Worm (Caenorhabditis elegans) whole organism, young adult: ENCODE data around the gene F01E11.3.

Source experiments
- B0261.1 ChIP-seq: sonication (generic microtip); optimal IDR thresholded peaks from 2 replicates; lab custom pipeline; 2016; ENCODE audit warnings: mild to moderate bottlenecking, missing genetic modification characterization, moderate library complexity, missing compliant biosample characterization
- aptf-2 ChIP-seq: fragments of 200-800 bp; sonication (Bioruptor generic); conservative IDR thresholded peaks from 2 replicates; pipeline ENCODE4 v1.3.6; 2022; ENCODE audit warnings: missing genetic modification reagents, missing genetic modification characterization, missing compliant biosample characterization
- cebp-1 ChIP-seq, 2 experiments: fragments of 200-800 bp in 1 of 2; sonication (Bioruptor generic) in 1 of 2; sonication (generic microtip) in 1 of 2; IDR thresholded peaks in 1 of 2; optimal IDR thresholded peaks in 1 of 2; 2 replicates each; pipeline versions ENCODE4 v1.3.6 to Lab custom; 2017 to 2022; ENCODE audit warnings: missing compliant biosample characterization in 2 of 2, missing genetic modification characterization in 2 of 2, mild to moderate bottlenecking in 1 of 2, missing genetic modification reagents in 1 of 2, moderate library complexity in 1 of 2
- ceh-58 ChIP-seq: fragments of 200-800 bp; sonication (Bioruptor generic); IDR thresholded peaks from 2 replicates; pipeline ENCODE4 v1.3.6; 2022; ENCODE audit warnings: missing genetic modification characterization, missing compliant biosample characterization
- dpl-1 ChIP-seq: fragments of 150-350 bp; optimal IDR thresholded peaks from 2 replicates; lab custom pipeline; 2014; ENCODE audit warnings: missing biosample characterization, missing genetic modification reagents, missing genetic modification characterization
- egl-18 ChIP-seq: fragments of 200-800 bp; sonication (Bioruptor generic); IDR thresholded peaks from 2 replicates; pipeline ENCODE4 v1.3.6; 2022; ENCODE audit warnings: missing genetic modification reagents, missing genetic modification characterization, missing compliant biosample characterization
- ekl-4 ChIP-seq: fragments of 200-800 bp; sonication (Bioruptor generic); IDR thresholded peaks from 2 replicates; pipeline ENCODE4 v1.3.6; 2022; ENCODE audit warnings: missing genetic modification reagents, missing genetic modification characterization, missing compliant biosample characterization
- hlh-26 ChIP-seq: fragments of 200-800 bp; sonication (Bioruptor generic); conservative IDR thresholded peaks from 2 replicates; pipeline ENCODE4 v1.3.6; 2022; ENCODE audit warnings: missing genetic modification reagents, missing genetic modification characterization, missing compliant biosample characterization
- nfya-1 ChIP-seq: sonication (generic microtip); optimal IDR thresholded peaks from 2 replicates; lab custom pipeline; 2017; ENCODE audit warnings: antibody characterized with exemption, missing compliant biosample characterization, missing genetic modification characterization, borderline replicate concordance; ENCODE audit not compliant: insufficient read depth
- pha-4 ChIP-seq: fragments of 150-350 bp; sonication (generic microtip); optimal IDR thresholded peaks from 2 replicates; lab custom pipeline; 2014; ENCODE audit warnings: missing biosample characterization, missing genetic modification reagents, missing genetic modification characterization
- sea-2 ChIP-seq: fragments of 200-800 bp; sonication (Bioruptor generic); IDR thresholded peaks from 2 replicates; pipeline ENCODE4 v1.3.6; 2022; ENCODE audit warnings: missing genetic modification characterization, missing compliant biosample characterization
- snpc-4 ChIP-seq, 5 experiments: fragments of 150-350 bp in 1 of 5; sonication (generic microtip) in 4 of 5; optimal IDR thresholded peaks; 2 replicates each; lab custom pipeline; 2014 to 2018; ENCODE audit warnings: missing genetic modification characterization in 5 of 5, missing biosample characterization in 3 of 5, antibody characterized with exemption in 2 of 5, mild to moderate bottlenecking in 2 of 5, missing compliant biosample characterization in 2 of 5, missing genotype in 2 of 5, moderate library complexity in 2 of 5, missing genetic modification reagents in 1 of 5
- unc-62 ChIP-seq: fragments of 150-350 bp; optimal IDR thresholded peaks from 2 replicates; lab custom pipeline; 2014; ENCODE audit warnings: missing biosample characterization, missing genetic modification reagents, missing genetic modification characterization
- ztf-3 ChIP-seq: fragments of 200-800 bp; sonication (Bioruptor generic); optimal IDR thresholded peaks from 2 replicates; lab custom pipeline; 2018; ENCODE audit warnings: mild to moderate bottlenecking, missing genetic modification characterization, missing compliant biosample characterization

- TF ChIP-seq unc-62 (GFP tag; lab: Kevin White, UChicago) = no peak
- no peak for TF ChIP-seq egl-18 (GFP tag; lab: Robert Waterston, UW)
- no peak for TF ChIP-seq hlh-26 (GFP tag; lab: Robert Waterston, UW)
- TF ChIP-seq aptf-2 (GFP tag; lab: Robert Waterston, UW) = no peak
- TF ChIP-seq ceh-58 (GFP tag; lab: Robert Waterston, UW) = no peak
- no peak for TF ChIP-seq dpl-1 (GFP tag; lab: Kevin White, UChicago)
- TF ChIP-seq sea-2 (GFP tag; lab: Robert Waterston, UW) = no peak
- TF ChIP-seq ztf-3 = no peak
- TF ChIP-seq nfya-1 (tag; lab: Kevin White, UChicago) = no peak
- no peak for TF ChIP-seq B0261.1
- no peak for TF ChIP-seq ekl-4 (GFP tag; lab: Robert Waterston, UW)
- no peak for TF ChIP-seq pha-4
- no peak for TF ChIP-seq snpc-4 (GFP tag; optimal IDR thresholded peaks at IDR 0.05; lab: Kevin White, UChicago)
- TF ChIP-seq snpc-4 (tag; optimal IDR thresholded peaks at IDR 0.05; lab: Kevin White, UChicago) = no peak
- no peak for TF ChIP-seq cebp-1 (GFP tag; IDR thresholded peaks at IDR 0.05; lab: Robert Waterston, UW)
- no peak for TF ChIP-seq cebp-1 (tag; optimal IDR thresholded peaks at IDR 0.05; lab: Kevin White, UChicago)
Observed at ce11 chrX:6971301-6971700, 4.1 kb downstream of the F01E11.3 start.
